Fruit fly (Drosophila melanogaster) whole organism, embryonic: Measurements from ENCODE around the gene mRpL20.
A peak's percentile ranks its signal among the peaks of the same experiment; 100 is the strongest.

Source experiments
- BEAF-32 ChIP-seq: fragments of 200-800 bp; sonication (Bioruptor generic); optimal IDR thresholded peaks from 3 replicates; lab custom pipeline; 2017; ENCODE audit warnings: missing biosample characterization, missing genetic modification characterization, mild to moderate bottlenecking, moderate library complexity, missing genetic modification reagents
- Bteb2 ChIP-seq: fragments of 200-800 bp; sonication (Bioruptor generic); optimal IDR thresholded peaks from 2 replicates; lab custom pipeline; 2016; ENCODE audit warnings: missing biosample characterization, missing genetic modification characterization
- CG10147 ChIP-seq: fragments of 200-800 bp; sonication (Bioruptor generic); optimal IDR thresholded peaks from 2 replicates; lab custom pipeline; 2019; ENCODE audit warnings: missing biosample characterization, mild to moderate bottlenecking, missing genetic modification characterization, moderate library complexity
- CG10654 ChIP-seq: fragments of 200-800 bp; sonication (Bioruptor generic); optimal IDR thresholded peaks from 2 replicates; lab custom pipeline; 2016; ENCODE audit warnings: missing biosample characterization, missing genetic modification characterization
- CG14441 ChIP-seq: fragments of 200-800 bp; sonication (Bioruptor generic); IDR thresholded peaks from 2 replicates; pipeline ENCODE4 v1.3.6; 2022; ENCODE audit warnings: missing biosample characterization, missing genetic modification characterization
- CG1647 ChIP-seq: fragments of 200-800 bp; sonication (Bioruptor generic); optimal IDR thresholded peaks from 3 replicates; lab custom pipeline; 2016; ENCODE audit warnings: missing biosample characterization, missing genetic modification characterization
- CG17802 ChIP-seq: fragments of 200-800 bp; sonication (Bioruptor generic); optimal IDR thresholded peaks from 2 replicates; lab custom pipeline; 2018; ENCODE audit warnings: missing biosample characterization, mild to moderate bottlenecking, missing genetic modification characterization, moderate library complexity
- CG2116 ChIP-seq: fragments of 200-800 bp; sonication (Bioruptor generic); optimal IDR thresholded peaks from 3 replicates; lab custom pipeline; 2018; ENCODE audit warnings: missing biosample characterization, mild to moderate bottlenecking, missing genetic modification characterization
- CG30431 ChIP-seq: fragments of 200-800 bp; sonication (Bioruptor generic); optimal IDR thresholded peaks from 2 replicates; lab custom pipeline; 2017; ENCODE audit warnings: missing biosample characterization, missing genetic modification characterization
- CG32767 ChIP-seq: fragments of 200-800 bp; sonication (Bioruptor generic); IDR thresholded peaks from 2 replicates; pipeline ENCODE4 v1.3.6; 2022; ENCODE audit warnings: missing biosample characterization, missing genetic modification characterization
- CG3281 ChIP-seq: fragments of 200-800 bp; sonication (Bioruptor generic); optimal IDR thresholded peaks from 3 replicates; lab custom pipeline; 2017; ENCODE audit warnings: missing biosample characterization, mild to moderate bottlenecking, missing genetic modification characterization
- Dbx ChIP-seq: fragments of 200-800 bp; sonication (Bioruptor generic); IDR thresholded peaks from 3 replicates; pipeline ENCODE4 v1.3.6; 2022; ENCODE audit warnings: missing biosample characterization, missing genetic modification characterization
- Dip2 ChIP-seq: fragments of 200-800 bp; sonication (Bioruptor generic); IDR thresholded peaks from 2 replicates; pipeline ENCODE4 v1.3.6; 2022; ENCODE audit warnings: missing biosample characterization, missing genetic modification characterization
- Dll ChIP-seq: fragments of 200-800 bp; sonication (Bioruptor generic); IDR thresholded peaks from 4 replicates; pipeline ENCODE4 v1.3.6; 2022; ENCODE audit warnings: missing biosample characterization, missing genetic modification characterization; ENCODE audit not compliant: partially characterized antibody
- Dref ChIP-seq: fragments of 200-800 bp; sonication (Bioruptor generic); IDR thresholded peaks from 2 replicates; pipeline ENCODE4 v1.3.6; 2022; ENCODE audit warnings: missing biosample characterization, missing genetic modification characterization
- HHEX ChIP-seq: fragments of 200-800 bp; sonication (Bioruptor generic); optimal IDR thresholded peaks from 3 replicates; lab custom pipeline; 2017; ENCODE audit warnings: missing biosample characterization, mild to moderate bottlenecking, missing genetic modification characterization, missing genetic modification reagents
- Hey ChIP-seq: fragments of 200-800 bp; sonication (Bioruptor generic); optimal IDR thresholded peaks from 3 replicates; lab custom pipeline; 2018; ENCODE audit warnings: missing biosample characterization, mild to moderate bottlenecking, missing genetic modification characterization
- Opbp ChIP-seq: fragments of 200-800 bp; sonication (Bioruptor generic); IDR thresholded peaks from 3 replicates; pipeline ENCODE4 v1.3.6; 2022; ENCODE audit warnings: missing biosample characterization, missing genetic modification characterization; ENCODE audit not compliant: partially characterized antibody
- Sin3A ChIP-seq: fragments of >200 bp; optimal IDR thresholded peaks from 2 replicates; lab custom pipeline; 2018
- Sox100B ChIP-seq: fragments of 200-800 bp; sonication (Bioruptor generic); optimal IDR thresholded peaks from 3 replicates; lab custom pipeline; 2018; ENCODE audit warnings: missing biosample characterization, mild to moderate bottlenecking, missing genetic modification characterization
- Sox102F ChIP-seq: fragments of 200-800 bp; sonication (Bioruptor generic); optimal IDR thresholded peaks from 2 replicates; lab custom pipeline; 2018; ENCODE audit warnings: missing biosample characterization, mild to moderate bottlenecking, missing genetic modification characterization, moderate library complexity
- Sry-β ChIP-seq: fragments of 200-800 bp; sonication (Bioruptor generic); optimal IDR thresholded peaks from 2 replicates; lab custom pipeline; 2018; ENCODE audit warnings: missing biosample characterization, mild to moderate bottlenecking, missing genetic modification characterization, moderate library complexity
- ab ChIP-seq: fragments of 200-800 bp; sonication (Bioruptor generic); optimal IDR thresholded peaks from 2 replicates; lab custom pipeline; 2016; ENCODE audit warnings: missing biosample characterization, missing genetic modification characterization
- abd-A ChIP-seq: fragments of 200-800 bp; sonication (Bioruptor generic); optimal IDR thresholded peaks from 3 replicates; lab custom pipeline; 2019; ENCODE audit warnings: missing biosample characterization, mild to moderate bottlenecking, missing genetic modification characterization, moderate library complexity
- ash1 ChIP-seq: fragments of 200-800 bp; sonication (Bioruptor generic); optimal IDR thresholded peaks from 2 replicates; lab custom pipeline; 2018; ENCODE audit warnings: missing biosample characterization, mild to moderate bottlenecking, missing genetic modification characterization
- bbx ChIP-seq: fragments of 200-800 bp; sonication (Bioruptor generic); IDR thresholded peaks from 2 replicates; pipeline ENCODE4 v1.3.6; 2022; ENCODE audit warnings: missing biosample characterization, missing genetic modification characterization; ENCODE audit not compliant: partially characterized antibody
- chinmo ChIP-seq: fragments of 200-800 bp; sonication (Bioruptor generic); IDR thresholded peaks from 4 replicates; pipeline ENCODE4 v1.3.6; 2022; ENCODE audit warnings: missing biosample characterization, missing genetic modification characterization; ENCODE audit not compliant: partially characterized antibody
- cwo ChIP-seq: fragments of 200-800 bp; sonication (Bioruptor generic); optimal IDR thresholded peaks from 3 replicates; lab custom pipeline; 2017; ENCODE audit warnings: missing biosample characterization, missing genetic modification characterization, mild to moderate bottlenecking, moderate library complexity, missing genetic modification reagents
- dan ChIP-seq: fragments of 200-800 bp; sonication (Bioruptor generic); IDR thresholded peaks from 2 replicates; pipeline ENCODE4 v1.3.6; 2022; ENCODE audit warnings: missing biosample characterization, missing genetic modification characterization
- gcm2 ChIP-seq: fragments of 200-800 bp; sonication (Bioruptor generic); optimal IDR thresholded peaks from 2 replicates; lab custom pipeline; 2016; ENCODE audit warnings: missing biosample characterization, missing genetic modification characterization
- gfzf ChIP-seq: fragments of 200-800 bp; sonication (Bioruptor generic); optimal IDR thresholded peaks from 2 replicates; lab custom pipeline; 2016; ENCODE audit warnings: missing biosample characterization, mild to moderate bottlenecking, missing genetic modification characterization, moderate library complexity
- gt ChIP-seq: fragments of 200-800 bp; sonication (Bioruptor generic); IDR thresholded peaks from 2 replicates; pipeline ENCODE4 v1.3.6; 2022; ENCODE audit warnings: missing biosample characterization, missing genetic modification characterization
- hkb ChIP-seq, 2 experiments: fragments of 200-800 bp in 1 of 2; fragments of >200 bp in 1 of 2; sonication (Bioruptor generic) in 1 of 2; IDR thresholded peaks in 1 of 2; optimal IDR thresholded peaks in 1 of 2; 2 replicates each; pipeline versions ENCODE4 v1.3.6 to Lab custom; 2017 to 2022; ENCODE audit warnings: missing biosample characterization in 1 of 2, missing genetic modification characterization in 1 of 2
- lab ChIP-seq: fragments of 200-800 bp; sonication (Bioruptor generic); optimal IDR thresholded peaks from 3 replicates; lab custom pipeline; 2017; ENCODE audit warnings: missing biosample characterization, missing genetic modification characterization, mild to moderate bottlenecking, moderate library complexity, missing genetic modification reagents
- lmd ChIP-seq: fragments of 200-800 bp; sonication (Bioruptor generic); IDR thresholded peaks from 2 replicates; pipeline ENCODE4 v1.3.6; 2022; ENCODE audit warnings: missing biosample characterization, missing genetic modification characterization
- mam ChIP-seq: fragments of 200-800 bp; sonication (Bioruptor generic); optimal IDR thresholded peaks from 3 replicates; lab custom pipeline; 2016; ENCODE audit warnings: missing biosample characterization, missing genetic modification characterization
- nerfin-1 ChIP-seq: fragments of 200-800 bp; sonication (Bioruptor generic); optimal IDR thresholded peaks from 3 replicates; lab custom pipeline; 2019; ENCODE audit warnings: missing biosample characterization, mild to moderate bottlenecking, missing genetic modification characterization, moderate library complexity
- nmo ChIP-seq: fragments of 200-800 bp; sonication (Bioruptor generic); optimal IDR thresholded peaks from 2 replicates; lab custom pipeline; 2018; ENCODE audit warnings: missing biosample characterization, mild to moderate bottlenecking, missing genetic modification characterization, moderate library complexity
- nom ChIP-seq: fragments of 200-800 bp; sonication (Bioruptor generic); optimal IDR thresholded peaks from 2 replicates; lab custom pipeline; 2017; ENCODE audit warnings: missing biosample characterization, missing genetic modification characterization, mild to moderate bottlenecking, moderate library complexity, missing genetic modification reagents
- oc ChIP-seq: fragments of 200-800 bp; sonication (Bioruptor generic); optimal IDR thresholded peaks from 2 replicates; lab custom pipeline; 2018; ENCODE audit warnings: missing biosample characterization, mild to moderate bottlenecking, missing genetic modification characterization, moderate library complexity
- pan ChIP-seq, 4 experiments: fragments of >200 bp in 3 of 4; fragments of 200-800 bp in 1 of 4; sonication (Bioruptor generic) in 1 of 4; optimal IDR thresholded peaks in 3 of 4; IDR thresholded peaks in 1 of 4; 2 replicates each; pipeline versions ENCODE4 v1.3.6 to Lab custom; 2017 to 2022; ENCODE audit warnings: missing biosample characterization in 2 of 4, missing genetic modification characterization in 2 of 4, mixed read lengths in 1 of 4
- pros ChIP-seq: fragments of 200-800 bp; sonication (Bioruptor generic); optimal IDR thresholded peaks from 3 replicates; lab custom pipeline; 2019; ENCODE audit warnings: missing biosample characterization, mild to moderate bottlenecking, missing genetic modification characterization, moderate library complexity
- pum ChIP-seq: fragments of 200-800 bp; sonication (Bioruptor generic); optimal IDR thresholded peaks from 2 replicates; lab custom pipeline; 2016; ENCODE audit warnings: missing biosample characterization, missing genetic modification characterization
- slbo ChIP-seq: fragments of 200-800 bp; sonication (Bioruptor generic); IDR thresholded peaks from 2 replicates; pipeline ENCODE4 v1.3.6; 2022; ENCODE audit warnings: missing biosample characterization, missing genetic modification characterization
- stwl ChIP-seq: fragments of 200-800 bp; sonication (Bioruptor generic); optimal IDR thresholded peaks from 3 replicates; lab custom pipeline; 2018; ENCODE audit warnings: missing biosample characterization, mild to moderate bottlenecking, missing genetic modification characterization, moderate library complexity
- vnd ChIP-seq: fragments of 200-800 bp; sonication (Bioruptor generic); IDR thresholded peaks from 3 replicates; pipeline ENCODE4 v1.3.6; 2022; ENCODE audit warnings: missing biosample characterization, missing genetic modification characterization; ENCODE audit not compliant: partially characterized antibody
- vvl ChIP-seq: fragments of 200-800 bp; sonication (Bioruptor generic); IDR thresholded peaks from 2 replicates; pipeline ENCODE4 v1.3.6; 2022; ENCODE audit warnings: missing biosample characterization, missing genetic modification characterization
- wek ChIP-seq: fragments of 200-800 bp; sonication (Bioruptor generic); optimal IDR thresholded peaks from 3 replicates; lab custom pipeline; 2018; ENCODE audit warnings: missing biosample characterization, mild to moderate bottlenecking, missing genetic modification characterization, moderate library complexity
- zf30C ChIP-seq: fragments of 200-800 bp; sonication (Bioruptor generic); optimal IDR thresholded peaks from 3 replicates; lab custom pipeline; 2018; ENCODE audit warnings: missing biosample characterization, mild to moderate bottlenecking, missing genetic modification characterization

The mRpL20 gene

DNA sequence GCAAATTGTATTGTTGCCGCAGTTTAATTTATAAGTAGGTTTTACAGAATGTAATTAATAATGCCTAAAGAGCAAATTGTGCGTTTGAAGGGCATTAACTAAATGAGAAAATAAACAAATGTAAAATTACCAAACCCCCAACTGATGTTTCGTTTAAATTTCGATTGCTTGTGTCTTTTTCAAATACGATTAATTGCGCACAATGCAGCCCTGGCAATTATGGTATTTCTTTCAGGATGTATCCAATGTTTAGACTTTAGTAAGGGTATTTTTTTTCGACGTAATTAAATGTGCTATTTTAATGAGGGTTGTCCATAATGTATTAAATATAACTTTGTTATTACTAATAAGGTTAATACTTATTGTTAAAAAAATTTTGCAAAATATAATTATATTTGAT is 23.2 kb upstream of the mRpL20 start:
- TF ChIP-seq lab (GFP tag; lab: Kevin White, UChicago): no peak
- TF ChIP-seq hkb (optimal IDR thresholded peaks at IDR 0.05; lab: Kevin White, UChicago): no peak
- TF ChIP-seq hkb (GFP tag; IDR thresholded peaks at IDR 0.05; lab: Robert Waterston, UW): no peak
- TF ChIP-seq Sox102F (GFP tag; lab: Kevin White, UChicago): no peak
- TF ChIP-seq abd-A (tag; lab: Kevin White, UChicago): peak; percentile 47
- peak; percentile 47 for TF ChIP-seq stwl
- peak; percentile 76 for TF ChIP-seq Dref (GFP tag; lab: Robert Waterston, UW)
- TF ChIP-seq CG1647 (GFP tag; lab: Kevin White, UChicago): no peak
- peak; percentile 8 for TF ChIP-seq BEAF-32 (GFP tag; lab: Kevin White, UChicago)
- no peak for TF ChIP-seq nom
- TF ChIP-seq gfzf (GFP tag; lab: Kevin White, UChicago): peak; percentile 30
- no peak for TF ChIP-seq gcm2 (GFP tag; lab: Kevin White, UChicago)
- peak; percentile 18; the same call in 1 of the 2 replicates for TF ChIP-seq bbx
- peak; percentile 40; the same call in 1 of the 2 replicates for TF ChIP-seq CG32767 (GFP tag; lab: Robert Waterston, UW)
- TF ChIP-seq Dbx (GFP tag; lab: Robert Waterston, UW): no peak
- no peak for TF ChIP-seq Hey (tag; lab: Kevin White, UChicago)
- no peak for TF ChIP-seq Dip2
- no peak for TF ChIP-seq pum (GFP tag; lab: Kevin White, UChicago)
- TF ChIP-seq ash1 (GFP tag; lab: Kevin White, UChicago): no peak
- TF ChIP-seq gt (GFP tag; lab: Robert Waterston, UW): no peak
- no peak for TF ChIP-seq CG10654 (GFP tag; lab: Kevin White, UChicago)
- no peak for TF ChIP-seq vnd (GFP tag; lab: Robert Waterston, UW)
- TF ChIP-seq CG14441 (GFP tag; lab: Robert Waterston, UW): no peak
- TF ChIP-seq wek (GFP tag; lab: Kevin White, UChicago): peak; percentile 94
- no peak for TF ChIP-seq chinmo (GFP tag; lab: Robert Waterston, UW)
- TF ChIP-seq CG10147 (GFP tag; lab: Kevin White, UChicago): no peak
- no peak for TF ChIP-seq slbo (GFP tag; lab: Robert Waterston, UW)
- no peak for TF ChIP-seq lmd (GFP tag; lab: Robert Waterston, UW)
- TF ChIP-seq ab: no peak
- no peak for TF ChIP-seq nmo (GFP tag; lab: Kevin White, UChicago)
- no peak for TF ChIP-seq mam
- no peak for TF ChIP-seq CG30431 (GFP tag; lab: Kevin White, UChicago)
- TF ChIP-seq Opbp: no peak
- no peak for TF ChIP-seq Sin3A (lab: Kevin White, UChicago)
- TF ChIP-seq nerfin-1 (tag; lab: Kevin White, UChicago): peak; percentile 27
- no peak for TF ChIP-seq cwo
- TF ChIP-seq oc (tag; lab: Kevin White, UChicago): no peak
- no peak for TF ChIP-seq Sry-β (GFP tag; lab: Kevin White, UChicago)
- TF ChIP-seq pan (optimal IDR thresholded peaks at IDR 0.05; lab: Kevin White, UChicago): no peak
- no peak for TF ChIP-seq pan (GFP tag; optimal IDR thresholded peaks at IDR 0.05 in 1 of 2, IDR thresholded peaks at IDR 0.05 in 1 of 2)
- TF ChIP-seq Sox100B: no peak
- TF ChIP-seq Bteb2: no peak
- no peak for TF ChIP-seq vvl
- TF ChIP-seq Dll: 0 out of 4 replicates have a peak, but pooled peaks have one; percentile 11
- TF ChIP-seq CG2116: peak; percentile 97
- no peak for TF ChIP-seq dan (GFP tag; lab: Robert Waterston, UW)
- no peak for TF ChIP-seq HHEX (GFP tag; lab: Kevin White, UChicago)
- TF ChIP-seq pros (GFP tag; lab: Kevin White, UChicago): no peak
- TF ChIP-seq CG3281 (GFP tag; lab: Kevin White, UChicago): no peak
- peak; percentile 36 for TF ChIP-seq CG17802 (tag; lab: Kevin White, UChicago)
- TF ChIP-seq zf30C: no peak
